Worm (Caenorhabditis elegans): Measurements from ENCODE around the gene msi-1.
A peak's percentile ranks its signal among the peaks of the same experiment; 100 is the strongest.

Gene msi-1

ce11 chrIII:3916624-3917023 is 59.6 kb downstream of the msi-1 start, which contains the start of gene ccdc-47 (continued):
- no peak for TF ChIP-seq pag-3 (tag; optimal IDR thresholded peaks at IDR 0.05; ENCODE audit: borderline replicate concordance, insufficient read depth)
- TF ChIP-seq efl-1 (optimal IDR thresholded peaks at IDR 0.05) = peak; percentile 46 to 86
- peak; percentile 85 to 98 for TF ChIP-seq efl-1 (GFP tag; optimal IDR thresholded peaks at IDR 0.05 in 1 of 2)
- peak in 1 of 6 experiments; percentile 70 for TF ChIP-seq elt-3 (tag; optimal IDR thresholded peaks at IDR 0.05)
- peak; percentile 22 for TF ChIP-seq ztf-4 (tag; optimal IDR thresholded peaks at IDR 0.05)
- peak; percentile 40 for TF ChIP-seq lir-3 (tag; optimal IDR thresholded peaks at IDR 0.05; ENCODE audit: poor library complexity)
- peak; percentile 69 for TF ChIP-seq mep-1 (tag; optimal IDR thresholded peaks at IDR 0.05)
- peak; percentile 4 for TF ChIP-seq lin-39 (tag; optimal IDR thresholded peaks at IDR 0.05)
- TF ChIP-seq blmp-1 (tag; optimal IDR thresholded peaks at IDR 0.05) = peak; percentile 62
- peak; percentile 66 for TF ChIP-seq dsc-1 (tag; optimal IDR thresholded peaks at IDR 0.05)
- TF ChIP-seq ceh-88 (GFP tag; IDR thresholded peaks at IDR 0.05) = no peak
- TF ChIP-seq ces-1 (GFP tag; optimal IDR thresholded peaks at IDR 0.05) = no peak
- peak; percentile 66 for TF ChIP-seq snpc-4 (tag; optimal IDR thresholded peaks at IDR 0.05)
- TF ChIP-seq lin-35 (GFP tag; optimal IDR thresholded peaks at IDR 0.05) = peak; percentile 60 to 91
- TF ChIP-seq xbp-1 (tag; optimal IDR thresholded peaks at IDR 0.05) = peak; percentile 55
- no peak for TF ChIP-seq mef-2 (tag; optimal IDR thresholded peaks at IDR 0.05)
- peak; percentile 49 for TF ChIP-seq tbx-2 (tag; optimal IDR thresholded peaks at IDR 0.05)
- peak; percentile 81 for TF ChIP-seq rnt-1 (tag; optimal IDR thresholded peaks at IDR 0.05)
- TF ChIP-seq sptf-1 (tag; optimal IDR thresholded peaks at IDR 0.05) = no peak
- peak; percentile 73 for TF ChIP-seq nhr-85 (tag)
- 0 out of 2 replicates have a peak, but pooled peaks have one; percentile 28 for TF ChIP-seq grh-1 (GFP tag; IDR thresholded peaks at IDR 0.05)
- no peak for TF ChIP-seq nhr-77 (tag; optimal IDR thresholded peaks at IDR 0.05)
- peak; percentile 41 to 47 (median 44) for TF ChIP-seq ceh-82 (tag; optimal IDR thresholded peaks at IDR 0.05)
- TF ChIP-seq Y116A8C.19 (tag; optimal IDR thresholded peaks at IDR 0.05; ENCODE audit: borderline replicate concordance) = no peak
- TF ChIP-seq nhr-47 (tag; optimal IDR thresholded peaks at IDR 0.05) = peak; percentile 65
- peak; percentile 42 for TF ChIP-seq irx-1 (tag; optimal IDR thresholded peaks at IDR 0.05)
- peak; percentile 74 for TF ChIP-seq nhr-71 (tag; optimal IDR thresholded peaks at IDR 0.05)
- no peak for TF ChIP-seq C34B4.2 (tag; optimal IDR thresholded peaks at IDR 0.05)
- TF ChIP-seq efl-3 (GFP tag; optimal IDR thresholded peaks at IDR 0.05) = no peak
- TF ChIP-seq ztf-11 (tag; optimal IDR thresholded peaks at IDR 0.05) = peak in 1 of 2 experiments; percentile 44
- TF ChIP-seq isw-1 (GFP tag; IDR thresholded peaks at IDR 0.05) = peak; percentile 48
- no peak for TF ChIP-seq alr-1 (tag; optimal IDR thresholded peaks at IDR 0.05; ENCODE audit: borderline replicate concordance)
- no peak for TF ChIP-seq aha-1 (tag; optimal IDR thresholded peaks at IDR 0.05)
- no peak for TF ChIP-seq unc-62 (GFP tag; optimal IDR thresholded peaks at IDR 0.05)
- no peak for TF ChIP-seq nhr-237 (tag; optimal IDR thresholded peaks at IDR 0.05)
- no peak for TF ChIP-seq fos-1 (tag; optimal IDR thresholded peaks at IDR 0.05)
- no peak for TF ChIP-seq unc-98 (GFP tag; IDR thresholded peaks at IDR 0.05)

- no peak for TF ChIP-seq skn-1 (tag; optimal IDR thresholded peaks at IDR 0.05)
- no peak for TF ChIP-seq jun-1 (tag; optimal IDR thresholded peaks at IDR 0.05)
- no peak for TF ChIP-seq mef-2 (tag; optimal IDR thresholded peaks at IDR 0.05)
- no peak for TF ChIP-seq sptf-1 (tag; optimal IDR thresholded peaks at IDR 0.05)
- TF ChIP-seq elt-3 (tag; optimal IDR thresholded peaks at IDR 0.05) = no peak
- TF ChIP-seq nhr-84 (tag; optimal IDR thresholded peaks at IDR 0.05) = no peak
- no peak for TF ChIP-seq fkh-10 (GFP tag; optimal IDR thresholded peaks at IDR 0.05)
- no peak for TF ChIP-seq pax-3 (tag; optimal IDR thresholded peaks at IDR 0.05)
- no peak for TF ChIP-seq lin-15B (tag; optimal IDR thresholded peaks at IDR 0.05)
- peak; percentile 44 for TF ChIP-seq blmp-1 (tag; optimal IDR thresholded peaks at IDR 0.05)
- TF ChIP-seq ets-5 (GFP tag; IDR thresholded peaks at IDR 0.05) = no peak
- peak in 1 of 3 experiments; percentile 17 for TF ChIP-seq dpl-1 (GFP tag; optimal IDR thresholded peaks at IDR 0.05)
- TF ChIP-seq lsy-2 (tag; optimal IDR thresholded peaks at IDR 0.05) = peak; percentile 4 to 19
- no peak for TF ChIP-seq nhr-28 (tag; optimal IDR thresholded peaks at IDR 0.05)
- peak; percentile 58 for TF ChIP-seq lin-14 (GFP tag; optimal IDR thresholded peaks at IDR 0.05)
- no peak for TF ChIP-seq hlh-17 (GFP tag; optimal IDR thresholded peaks at IDR 0.05; ENCODE audit: borderline replicate concordance)
- no peak for TF ChIP-seq snpc-4 (tag; optimal IDR thresholded peaks at IDR 0.05)
- TF ChIP-seq snu-23 (GFP tag; optimal IDR thresholded peaks at IDR 0.05) = peak; percentile 34
- TF ChIP-seq dsc-1 (tag; optimal IDR thresholded peaks at IDR 0.05) = peak; percentile 15
- TF ChIP-seq ces-1 (GFP tag; optimal IDR thresholded peaks at IDR 0.05) = no peak
- peak; percentile 65 for TF ChIP-seq mep-1 (tag; optimal IDR thresholded peaks at IDR 0.05)
- TF ChIP-seq efl-1 (optimal IDR thresholded peaks at IDR 0.05) = peak in 1 of 2 experiments; percentile 16
- TF ChIP-seq efl-1 (GFP tag; optimal IDR thresholded peaks at IDR 0.05 in 1 of 2) = no peak
- peak in 1 of 2 experiments; percentile 23 for TF ChIP-seq lin-35 (GFP tag; optimal IDR thresholded peaks at IDR 0.05)
- TF ChIP-seq fos-1 (tag; optimal IDR thresholded peaks at IDR 0.05) = no peak
- TF ChIP-seq rnt-1 (tag; optimal IDR thresholded peaks at IDR 0.05) = peak; percentile 20
- no peak for TF ChIP-seq unc-98 (GFP tag; IDR thresholded peaks at IDR 0.05)
- TF ChIP-seq alr-1 (tag; optimal IDR thresholded peaks at IDR 0.05; ENCODE audit: borderline replicate concordance) = no peak
- TF ChIP-seq ceh-82 (tag; optimal IDR thresholded peaks at IDR 0.05) = no peak
Measured at ce11 chrIII:3915705-3916104, 60.5 kb downstream of the msi-1 start.

Measured in whole organism, L1 larva.